Worm (Caenorhabditis elegans) whole organism, young adult: Measurements from ENCODE around the gene T28B11.1.

ENCODE experiments used
- F57C9.4 ChIP-seq: sonication (generic microtip); optimal IDR thresholded peaks from 2 replicates; lab custom pipeline; 2017; ENCODE audit warnings: mild to moderate bottlenecking, missing genetic modification characterization, missing compliant biosample characterization
- K11D2.4 ChIP-seq: fragments of 200-800 bp; sonication (Bioruptor generic); IDR thresholded peaks from 2 replicates; pipeline ENCODE4 v1.3.6; 2022; ENCODE audit warnings: missing genetic modification reagents, missing genetic modification characterization, missing compliant biosample characterization
- K12H6.12 ChIP-seq: fragments of 200-800 bp; sonication (Bioruptor generic); optimal IDR thresholded peaks from 2 replicates; lab custom pipeline; 2018; ENCODE audit warnings: mild to moderate bottlenecking, missing genetic modification characterization, missing compliant biosample characterization
- T07F8.4 ChIP-seq: sonication (generic microtip); optimal IDR thresholded peaks from 2 replicates; lab custom pipeline; 2016; ENCODE audit warnings: mild to moderate bottlenecking, missing genetic modification characterization, moderate library complexity, missing compliant biosample characterization
- Y53F4B.3 ChIP-seq: fragments of 200-800 bp; sonication (Bioruptor generic); IDR thresholded peaks from 2 replicates; pipeline ENCODE4 v1.3.6; 2022; ENCODE audit warnings: missing genetic modification reagents, missing genetic modification characterization, missing compliant biosample characterization
- Y56A3A.18 ChIP-seq: fragments of 200-800 bp; sonication (Bioruptor generic); IDR thresholded peaks from 2 replicates; pipeline ENCODE4 v1.3.6; 2022; ENCODE audit warnings: missing genetic modification reagents, missing genetic modification characterization, missing compliant biosample characterization
- Y67H2A.10 ChIP-seq: fragments of 200-800 bp; sonication (Bioruptor generic); conservative IDR thresholded peaks from 2 replicates; pipeline ENCODE4 v1.3.6; 2022; ENCODE audit warnings: missing genetic modification reagents, missing genetic modification characterization, missing compliant biosample characterization
- akir-1 ChIP-seq: fragments of 200-800 bp; sonication (Bioruptor generic); optimal IDR thresholded peaks from 2 replicates; lab custom pipeline; 2018; ENCODE audit warnings: mild to moderate bottlenecking, missing genetic modification characterization, moderate library complexity, missing compliant biosample characterization
- athp-1 ChIP-seq: sonication (generic microtip); optimal IDR thresholded peaks from 2 replicates; lab custom pipeline; 2017; ENCODE audit warnings: mild to moderate bottlenecking, missing genetic modification characterization, missing compliant biosample characterization
- cebp-1 ChIP-seq, 2 experiments: fragments of 200-800 bp in 1 of 2; sonication (Bioruptor generic) in 1 of 2; sonication (generic microtip) in 1 of 2; IDR thresholded peaks in 1 of 2; optimal IDR thresholded peaks in 1 of 2; 2 replicates each; pipeline versions ENCODE4 v1.3.6 to Lab custom; 2017 to 2022; ENCODE audit warnings: missing compliant biosample characterization in 2 of 2, missing genetic modification characterization in 2 of 2, mild to moderate bottlenecking in 1 of 2, missing genetic modification reagents in 1 of 2, moderate library complexity in 1 of 2
- ceh-27 ChIP-seq: fragments of 200-800 bp; sonication (Bioruptor generic); optimal IDR thresholded peaks from 2 replicates; lab custom pipeline; 2018; ENCODE audit warnings: mild to moderate bottlenecking, missing genetic modification characterization, moderate library complexity, missing compliant biosample characterization
- ceh-58 ChIP-seq: fragments of 200-800 bp; sonication (Bioruptor generic); IDR thresholded peaks from 2 replicates; pipeline ENCODE4 v1.3.6; 2022; ENCODE audit warnings: missing genetic modification characterization, missing compliant biosample characterization
- die-1 ChIP-seq: sonication (generic microtip); optimal IDR thresholded peaks from 2 replicates; lab custom pipeline; 2016; ENCODE audit warnings: missing genotype, mild to moderate bottlenecking, missing genetic modification characterization, missing compliant biosample characterization
- gei-17 ChIP-seq: fragments of 200-800 bp; sonication (Bioruptor generic); optimal IDR thresholded peaks from 2 replicates; lab custom pipeline; 2018; ENCODE audit warnings: mild to moderate bottlenecking, missing genetic modification characterization, missing compliant biosample characterization
- him-1 ChIP-seq: sonication (generic microtip); optimal IDR thresholded peaks from 2 replicates; lab custom pipeline; 2016; ENCODE audit warnings: missing genotype, missing genetic modification reagents, missing genetic modification characterization, missing compliant biosample characterization
- hrde-1 ChIP-seq: sonication (generic microtip); optimal IDR thresholded peaks from 2 replicates; lab custom pipeline; 2016; ENCODE audit warnings: missing genetic modification characterization, mild to moderate bottlenecking, missing compliant biosample characterization, moderate library complexity, missing genotype, missing genetic modification reagents, borderline replicate concordance
- lin-26 ChIP-seq: fragments of 200-800 bp; sonication (Bioruptor generic); IDR thresholded peaks from 2 replicates; pipeline ENCODE4 v1.3.6; 2022; ENCODE audit warnings: missing genetic modification reagents, missing genetic modification characterization, missing compliant biosample characterization
- lir-1 ChIP-seq: fragments of 200-800 bp; sonication (Bioruptor generic); conservative IDR thresholded peaks from 2 replicates; pipeline ENCODE4 v1.3.6; 2022; ENCODE audit warnings: missing genetic modification reagents, missing genetic modification characterization, missing compliant biosample characterization
- mel-28 ChIP-seq: sonication (generic microtip); optimal IDR thresholded peaks from 2 replicates; lab custom pipeline; 2016; ENCODE audit warnings: borderline replicate concordance, mild to moderate bottlenecking, missing genetic modification characterization, missing compliant biosample characterization
- nhr-27 ChIP-seq: fragments of 200-800 bp; sonication (Bioruptor generic); optimal IDR thresholded peaks from 2 replicates; lab custom pipeline; 2018; ENCODE audit warnings: mild to moderate bottlenecking, missing genetic modification characterization, moderate library complexity, missing compliant biosample characterization
- nhr-80 ChIP-seq: sonication (generic microtip); optimal IDR thresholded peaks from 2 replicates; lab custom pipeline; 2016; ENCODE audit warnings: missing genetic modification characterization, missing compliant biosample characterization
- pbrm-1 ChIP-seq: fragments of 200-800 bp; sonication (Bioruptor generic); IDR thresholded peaks from 2 replicates; pipeline ENCODE4 v1.3.6; 2022; ENCODE audit warnings: missing genetic modification reagents, missing genetic modification characterization, missing compliant biosample characterization
- repo-1 ChIP-seq: sonication (generic microtip); optimal IDR thresholded peaks from 2 replicates; lab custom pipeline; 2017; ENCODE audit warnings: mild to moderate bottlenecking, missing genetic modification characterization, missing compliant biosample characterization
- snpc-1.1 ChIP-seq: sonication (generic microtip); optimal IDR thresholded peaks from 2 replicates; lab custom pipeline; 2017; ENCODE audit warnings: missing genetic modification characterization, mild to moderate bottlenecking, missing compliant biosample characterization, antibody characterized with exemption, moderate library complexity, missing genotype, missing genetic modification reagents; ENCODE audit not compliant: insufficient read depth
- snpc-1.3 ChIP-seq: sonication (generic microtip); optimal IDR thresholded peaks from 2 replicates; lab custom pipeline; 2017; ENCODE audit warnings: missing genetic modification characterization, mild to moderate bottlenecking, missing compliant biosample characterization, antibody characterized with exemption, moderate library complexity, missing genotype, missing genetic modification reagents; ENCODE audit not compliant: insufficient read depth
- snpc-4 ChIP-seq, 5 experiments: fragments of 150-350 bp in 1 of 5; sonication (generic microtip) in 4 of 5; optimal IDR thresholded peaks; 2 replicates each; lab custom pipeline; 2014 to 2018; ENCODE audit warnings: missing genetic modification characterization in 5 of 5, missing biosample characterization in 3 of 5, antibody characterized with exemption in 2 of 5, mild to moderate bottlenecking in 2 of 5, missing compliant biosample characterization in 2 of 5, missing genotype in 2 of 5, moderate library complexity in 2 of 5, missing genetic modification reagents in 1 of 5
- unc-62 ChIP-seq: fragments of 150-350 bp; optimal IDR thresholded peaks from 2 replicates; lab custom pipeline; 2014; ENCODE audit warnings: missing biosample characterization, missing genetic modification reagents, missing genetic modification characterization
- zfh-2 ChIP-seq: fragments of 200-800 bp; sonication (Bioruptor generic); conservative IDR thresholded peaks from 2 replicates; pipeline ENCODE4 v1.3.6; 2022; ENCODE audit warnings: missing genetic modification reagents, missing genetic modification characterization, missing compliant biosample characterization
- ztf-22 ChIP-seq: fragments of 200-800 bp; sonication (Bioruptor generic); optimal IDR thresholded peaks from 2 replicates; lab custom pipeline; 2018; ENCODE audit warnings: mild to moderate bottlenecking, missing genetic modification characterization, moderate library complexity, missing compliant biosample characterization
- ztf-26 ChIP-seq: sonication (generic microtip); optimal IDR thresholded peaks from 2 replicates; lab custom pipeline; 2017; ENCODE audit warnings: missing genetic modification characterization, missing compliant biosample characterization

T28B11.1 gene

ce11 chrV:10762695-10763094 is 30.5 kb upstream of the T28B11.1 start, which contains the start of gene sre-6:
TSS of gene sre-6 (minus strand) at chrV:10762795.
- no peak for TF ChIP-seq zfh-2
- no peak for TF ChIP-seq nhr-27 (tag; lab: Kevin White, UChicago)
- TF ChIP-seq K12H6.12 (tag; lab: Kevin White, UChicago), result no peak
- no peak for TF ChIP-seq mel-28 (tag; lab: Kevin White, UChicago)
- no peak for TF ChIP-seq F57C9.4 (tag; lab: Kevin White, UChicago)
- no peak for TF ChIP-seq him-1 (tag; lab: Kevin White, UChicago)
- no peak for TF ChIP-seq ztf-22 (GFP tag; lab: Kevin White, UChicago)
- TF ChIP-seq hrde-1, result no peak
- TF ChIP-seq nhr-80, result no peak
- TF ChIP-seq ztf-26 (tag; lab: Kevin White, UChicago), result no peak
- no peak for TF ChIP-seq ceh-58
- TF ChIP-seq K11D2.4 (GFP tag; lab: Robert Waterston, UW), result no peak
- no peak for TF ChIP-seq Y56A3A.18 (GFP tag; lab: Robert Waterston, UW)

- TF ChIP-seq unc-62 (GFP tag; lab: Kevin White, UChicago), result no peak
- TF ChIP-seq Y67H2A.10 (GFP tag; lab: Robert Waterston, UW), result no peak
- TF ChIP-seq pbrm-1 (GFP tag; lab: Robert Waterston, UW), result no peak
- no peak for TF ChIP-seq lin-26 (GFP tag; lab: Robert Waterston, UW)
- TF ChIP-seq akir-1 (GFP tag; lab: Kevin White, UChicago), result no peak
Measured at ce11 chrV:10760839-10761238, 28.6 kb upstream of the T28B11.1 start.

- no peak for TF ChIP-seq die-1 (tag; lab: Kevin White, UChicago)
- TF ChIP-seq T07F8.4 (tag; lab: Kevin White, UChicago), result no peak
- TF ChIP-seq Y67H2A.10 (GFP tag; lab: Robert Waterston, UW), result no peak
- TF ChIP-seq athp-1 (tag; lab: Kevin White, UChicago), result no peak
- TF ChIP-seq snpc-1.3 (tag; lab: Kevin White, UChicago), result no peak
- TF ChIP-seq snpc-4 (GFP tag; optimal IDR thresholded peaks at IDR 0.05; lab: Kevin White, UChicago), result no peak
- no peak for TF ChIP-seq snpc-4 (tag; optimal IDR thresholded peaks at IDR 0.05; lab: Kevin White, UChicago)
Measured at ce11 chrV:10758658-10759057, 26.4 kb upstream of the T28B11.1 start, which contains the start of gene F28H7.8. TSS of gene F28H7.8 (plus strand) at chrV:10758958.

ce11 chrV:10757128-10757527 is 24.9 kb upstream of the T28B11.1 start:
- TF ChIP-seq cebp-1 (GFP tag; IDR thresholded peaks at IDR 0.05; lab: Robert Waterston, UW) (peak; percentile 57; the same call in 1 of the 2 replicates), cebp-1 (tag; optimal IDR thresholded peaks at IDR 0.05; lab: Kevin White, UChicago) (no peak), lir-1 (no peak)

- no peak for TF ChIP-seq ztf-22 (GFP tag; lab: Kevin White, UChicago)
- no peak for TF ChIP-seq Y53F4B.3 (GFP tag; lab: Robert Waterston, UW)
- TF ChIP-seq gei-17, result no peak
- TF ChIP-seq ceh-27, result no peak
- TF ChIP-seq, all 124 proteins: peak for 0
Measured at ce11 chrV:10756698-10757097, 24.5 kb upstream of the T28B11.1 start, which contains the start of gene irld-6. TSS of gene irld-6 (minus strand) at chrV:10756798.

ce11 chrV:10754050-10754449 is 21.8 kb upstream of the T28B11.1 start, which contains the start of gene F28H7.7:
TSS of gene F28H7.7 (minus strand) at chrV:10754150.
- TF ChIP-seq snpc-1.1, result no peak
- no peak for TF ChIP-seq repo-1 (tag; lab: Kevin White, UChicago)
